Worm (Caenorhabditis elegans) whole organism, L1 larva: ENCODE data around the gene Y49F6C.8.

Experiments
- aly-2 ChIP-seq: fragments of 150-350 bp; optimal IDR thresholded peaks from 2 replicates; lab custom pipeline; 2014; ENCODE audit warnings: missing biosample characterization, missing genetic modification characterization
- blmp-1 ChIP-seq: fragments of 150-350 bp; optimal IDR thresholded peaks from 2 replicates; lab custom pipeline; 2014; ENCODE audit warnings: missing biosample characterization, missing genetic modification characterization
- ces-1 ChIP-seq: fragments of 150-350 bp; optimal IDR thresholded peaks from 2 replicates; lab custom pipeline; 2014; ENCODE audit warnings: missing biosample characterization, missing genetic modification reagents, missing genetic modification characterization
- fkh-10 ChIP-seq: sonication (generic microtip); optimal IDR thresholded peaks from 2 replicates; lab custom pipeline; 2017; ENCODE audit warnings: missing biosample characterization, missing genetic modification reagents, missing genetic modification characterization
- lsy-2 ChIP-seq, 2 experiments: fragments of 150-350 bp; optimal IDR thresholded peaks; 2 replicates each; lab custom pipeline; 2014; ENCODE audit warnings: missing biosample characterization in 2 of 2, missing genetic modification characterization in 2 of 2
- nhr-237 ChIP-seq: fragments of 150-350 bp; optimal IDR thresholded peaks from 2 replicates; lab custom pipeline; 2014; ENCODE audit warnings: missing biosample characterization, missing genetic modification characterization
- nhr-77 ChIP-seq: fragments of 150-350 bp; optimal IDR thresholded peaks from 2 replicates; lab custom pipeline; 2014; ENCODE audit warnings: missing biosample characterization, missing genetic modification characterization
- tbx-2 ChIP-seq: sonication (generic microtip); optimal IDR thresholded peaks from 2 replicates; lab custom pipeline; 2016; ENCODE audit warnings: missing genetic modification characterization, missing compliant biosample characterization
- unc-130 ChIP-seq: fragments of 150-350 bp; optimal IDR thresholded peaks from 2 replicates; lab custom pipeline; 2017; ENCODE audit warnings: missing biosample characterization, missing genetic modification characterization, inconsistent platforms
- unc-62 ChIP-seq: fragments of 150-350 bp; optimal IDR thresholded peaks from 2 replicates; lab custom pipeline; 2014; ENCODE audit warnings: missing biosample characterization, missing genetic modification reagents, missing genetic modification characterization
- zag-1 ChIP-seq: fragments of 150-350 bp; optimal IDR thresholded peaks from 2 replicates; lab custom pipeline; 2014; ENCODE audit warnings: missing biosample characterization, missing genetic modification characterization

ce11 chrII:3358834-3359233, 11.1 kb downstream of the Y49F6C.8 start, which contains the start of the genes lido-14 and bath-27:
- TF ChIP-seq tbx-2 (tag; lab: Kevin White, UChicago) (no peak), unc-62 (no peak), fkh-10 (GFP tag; lab: Kevin White, UChicago) (no peak), ces-1 (GFP tag; lab: Kevin White, UChicago) (no peak), nhr-77 (tag; lab: Kevin White, UChicago) (no peak), zag-1 (no peak), aly-2 (tag; lab: Kevin White, UChicago) (no peak), unc-130 (tag; lab: Kevin White, UChicago) (no peak), blmp-1 (tag; lab: Kevin White, UChicago) (no peak), nhr-237 (no peak), lsy-2 (tag; optimal IDR thresholded peaks at IDR 0.05; lab: Kevin White, UChicago) (no peak)
